Fruit fly (Drosophila melanogaster) whole organism, embryonic: ENCODE data around the gene CG17666.
A peak's percentile ranks its signal among the peaks of the same experiment; 100 is the strongest.

Experiments used
- Abd-B ChIP-seq: fragments of 200-800 bp; sonication (Bioruptor generic); optimal IDR thresholded peaks from 2 replicates; lab custom pipeline; 2018; ENCODE audit warnings: missing biosample characterization, mild to moderate bottlenecking, missing genetic modification characterization, moderate library complexity
- Awh ChIP-seq: fragments of 200-800 bp; sonication (Bioruptor generic); IDR thresholded peaks from 2 replicates; pipeline ENCODE4, ENCODE4 v1.3.6; 2022; ENCODE audit warnings: missing biosample characterization, missing genetic modification characterization
- Bgb ChIP-seq: fragments of 200-800 bp; sonication (Bioruptor generic); IDR thresholded peaks from 2 replicates; pipeline ENCODE4 v1.3.6; 2022; ENCODE audit warnings: missing biosample characterization, missing genetic modification characterization; ENCODE audit not compliant: partially characterized antibody
- CG10462 ChIP-seq: fragments of 200-800 bp; sonication (Bioruptor generic); optimal IDR thresholded peaks from 2 replicates; lab custom pipeline; 2016; ENCODE audit warnings: missing biosample characterization, missing genetic modification characterization
- CG11560 ChIP-seq: fragments of 200-800 bp; sonication (Bioruptor generic); IDR thresholded peaks from 3 replicates; pipeline ENCODE4 v1.3.6; 2022; ENCODE audit warnings: missing biosample characterization, missing genetic modification characterization
- CG11723 ChIP-seq: fragments of 200-800 bp; sonication (Bioruptor generic); optimal IDR thresholded peaks from 2 replicates; lab custom pipeline; 2017; ENCODE audit warnings: missing biosample characterization, mild to moderate bottlenecking, missing genetic modification characterization
- CG12299 ChIP-seq: fragments of 200-800 bp; sonication (Bioruptor generic); optimal IDR thresholded peaks from 2 replicates; lab custom pipeline; 2018; ENCODE audit warnings: missing biosample characterization, mild to moderate bottlenecking, missing genetic modification characterization
- CG12659 ChIP-seq: fragments of 200-800 bp; sonication (Bioruptor generic); optimal IDR thresholded peaks from 3 replicates; lab custom pipeline; 2017; ENCODE audit warnings: mild to moderate bottlenecking, missing biosample characterization, missing genetic modification reagents, missing genetic modification characterization
- CG13894 ChIP-seq: fragments of 200-800 bp; sonication (Bioruptor generic); optimal IDR thresholded peaks from 3 replicates; lab custom pipeline; 2018; ENCODE audit warnings: missing biosample characterization, mild to moderate bottlenecking, missing genetic modification characterization, moderate library complexity
- CG14860 ChIP-seq: fragments of 200-800 bp; sonication (Bioruptor generic); IDR thresholded peaks from 3 replicates; pipeline ENCODE4 v1.3.6; 2022; ENCODE audit warnings: missing biosample characterization, missing genetic modification characterization; ENCODE audit not compliant: partially characterized antibody
- CG15514 ChIP-seq: fragments of 200-800 bp; sonication (Bioruptor generic); optimal IDR thresholded peaks from 3 replicates; lab custom pipeline; 2017; ENCODE audit warnings: missing biosample characterization, missing genetic modification characterization, mild to moderate bottlenecking, moderate library complexity, missing genetic modification reagents
- CG16813 ChIP-seq: fragments of 200-800 bp; sonication (Bioruptor generic); IDR thresholded peaks from 3 replicates; pipeline ENCODE4 v1.3.6; 2022; ENCODE audit warnings: missing biosample characterization, missing genetic modification characterization; ENCODE audit not compliant: partially characterized antibody
- CG16863 ChIP-seq: fragments of 200-800 bp; sonication (Bioruptor generic); optimal IDR thresholded peaks from 3 replicates; lab custom pipeline; 2016; ENCODE audit warnings: missing biosample characterization, missing genetic modification characterization
- CG2116 ChIP-seq: fragments of 200-800 bp; sonication (Bioruptor generic); optimal IDR thresholded peaks from 3 replicates; lab custom pipeline; 2018; ENCODE audit warnings: missing biosample characterization, mild to moderate bottlenecking, missing genetic modification characterization
- CG2120 ChIP-seq: fragments of 200-800 bp; sonication (Bioruptor generic); optimal IDR thresholded peaks from 3 replicates; lab custom pipeline; 2016; ENCODE audit warnings: missing biosample characterization, missing genetic modification characterization
- CG2712 ChIP-seq: fragments of 200-800 bp; optimal IDR thresholded peaks from 3 replicates; lab custom pipeline; 2019; ENCODE audit warnings: missing biosample characterization, mild to moderate bottlenecking, missing genetic modification characterization, moderate library complexity
- CG30020 ChIP-seq: fragments of 200-800 bp; optimal IDR thresholded peaks from 2 replicates; lab custom pipeline; 2019; ENCODE audit warnings: missing biosample characterization, mild to moderate bottlenecking, missing genetic modification characterization, moderate library complexity
- CG4360 ChIP-seq: fragments of 200-800 bp; sonication (Bioruptor generic); IDR thresholded peaks from 2 replicates; pipeline ENCODE4 v1.3.6; 2022; ENCODE audit warnings: missing biosample characterization, missing genetic modification characterization
- CG4820 ChIP-seq: fragments of 200-800 bp; sonication (Bioruptor generic); optimal IDR thresholded peaks from 3 replicates; lab custom pipeline; 2016; ENCODE audit warnings: missing biosample characterization, missing genetic modification characterization
- CG8290 ChIP-seq, 3 experiments: fragments of 200-800 bp; sonication (Bioruptor generic); optimal IDR thresholded peaks; 2 replicates each; lab custom pipeline; 2016 to 2019; ENCODE audit warnings: missing biosample characterization in 3 of 3, missing genetic modification characterization in 3 of 3, mild to moderate bottlenecking in 2 of 3, moderate library complexity in 1 of 3
- CG8924 ChIP-seq: fragments of 200-800 bp; optimal IDR thresholded peaks from 3 replicates; lab custom pipeline; 2019; ENCODE audit warnings: missing biosample characterization, mild to moderate bottlenecking, missing genetic modification characterization, moderate library complexity
- CG9437 ChIP-seq: fragments of 200-800 bp; sonication (Bioruptor generic); optimal IDR thresholded peaks from 2 replicates; lab custom pipeline; 2018; ENCODE audit warnings: missing biosample characterization, mild to moderate bottlenecking, missing genetic modification characterization
- D19A ChIP-seq: fragments of 200-800 bp; optimal IDR thresholded peaks from 3 replicates; lab custom pipeline; 2019; ENCODE audit warnings: missing biosample characterization, mild to moderate bottlenecking, missing genetic modification characterization, moderate library complexity
- Dp ChIP-seq: fragments of 200-800 bp; sonication (Bioruptor generic); optimal IDR thresholded peaks from 2 replicates; lab custom pipeline; 2018; ENCODE audit warnings: missing biosample characterization, mild to moderate bottlenecking, missing genetic modification characterization, moderate library complexity
- E2f2 ChIP-seq: fragments of 200-800 bp; sonication (Bioruptor generic); IDR thresholded peaks from 2 replicates; pipeline ENCODE4 v1.3.6; 2022; ENCODE audit warnings: missing biosample characterization, missing genetic modification characterization
- Ets97D ChIP-seq: fragments of 200-800 bp; sonication (Bioruptor generic); optimal IDR thresholded peaks from 3 replicates; lab custom pipeline; 2016; ENCODE audit warnings: missing biosample characterization, missing genetic modification characterization
- HmgZ ChIP-seq: fragments of 200-800 bp; sonication (Bioruptor generic); optimal IDR thresholded peaks from 2 replicates; lab custom pipeline; 2018; ENCODE audit warnings: missing biosample characterization, mild to moderate bottlenecking, missing genetic modification characterization
- Hsf ChIP-seq: fragments of 200-800 bp; sonication (Bioruptor generic); optimal IDR thresholded peaks from 3 replicates; lab custom pipeline; 2016; ENCODE audit warnings: missing biosample characterization, missing genetic modification characterization
- Lpt ChIP-seq: fragments of >200 bp; optimal IDR thresholded peaks from 2 replicates; lab custom pipeline; 2018; ENCODE audit warnings: missing biosample characterization, missing genetic modification characterization
- MBD-R2 ChIP-seq: fragments of 200-800 bp; sonication (Bioruptor generic); IDR thresholded peaks from 2 replicates; pipeline ENCODE4 v1.3.6; 2022; ENCODE audit warnings: missing biosample characterization, missing genetic modification characterization
- Mad ChIP-seq: fragments of 200-800 bp; sonication (Bioruptor generic); optimal IDR thresholded peaks from 2 replicates; lab custom pipeline; 2016; ENCODE audit warnings: missing biosample characterization, missing genetic modification characterization
- Opbp ChIP-seq: fragments of 200-800 bp; sonication (Bioruptor generic); IDR thresholded peaks from 3 replicates; pipeline ENCODE4 v1.3.6; 2022; ENCODE audit warnings: missing biosample characterization, missing genetic modification characterization; ENCODE audit not compliant: partially characterized antibody
- Ptx1 ChIP-seq: fragments of 200-800 bp; sonication (Bioruptor generic); IDR thresholded peaks from 2 replicates; pipeline ENCODE4 v1.3.6; 2022; ENCODE audit warnings: missing biosample characterization, missing genetic modification characterization
- Sin3A ChIP-seq: fragments of >200 bp; optimal IDR thresholded peaks from 2 replicates; lab custom pipeline; 2018
- ase ChIP-seq: fragments of 200-800 bp; sonication (Bioruptor generic); IDR thresholded peaks from 3 replicates; pipeline ENCODE4 v1.3.6; 2022; ENCODE audit warnings: missing biosample characterization, missing genetic modification characterization
- bab2 ChIP-seq: fragments of 200-800 bp; sonication (Bioruptor generic); optimal IDR thresholded peaks from 2 replicates; lab custom pipeline; 2016; ENCODE audit warnings: missing biosample characterization, missing genetic modification characterization
- crc ChIP-seq: fragments of 200-800 bp; sonication (Bioruptor generic); optimal IDR thresholded peaks from 2 replicates; lab custom pipeline; 2016; ENCODE audit warnings: missing biosample characterization, missing genetic modification characterization
- gcm ChIP-seq: fragments of 200-800 bp; sonication (Bioruptor generic); optimal IDR thresholded peaks from 2 replicates; lab custom pipeline; 2019; ENCODE audit warnings: missing biosample characterization, mild to moderate bottlenecking, missing genetic modification characterization, moderate library complexity
- hb ChIP-seq: fragments of 200-800 bp; sonication (Bioruptor generic); IDR thresholded peaks from 3 replicates; pipeline ENCODE4 v1.3.6; 2022; ENCODE audit warnings: missing biosample characterization, missing genetic modification characterization; ENCODE audit not compliant: partially characterized antibody
- inv ChIP-seq: fragments of 200-800 bp; sonication (Bioruptor generic); IDR thresholded peaks from 2 replicates; pipeline ENCODE4 v1.3.6; 2022; ENCODE audit warnings: missing biosample characterization, missing genetic modification characterization; ENCODE audit not compliant: partially characterized antibody
- knrl ChIP-seq: fragments of 200-800 bp; sonication (Bioruptor generic); IDR thresholded peaks from 3 replicates; pipeline ENCODE4 v1.3.6; 2022; ENCODE audit warnings: missing biosample characterization, missing genetic modification characterization; ENCODE audit not compliant: partially characterized antibody
- lola ChIP-seq, 3 experiments: fragments of >200 bp in 2 of 3; fragments of 200-800 bp in 1 of 3; sonication (Bioruptor generic) in 1 of 3; optimal IDR thresholded peaks; 2 replicates each; lab custom pipeline; 2017 to 2019; ENCODE audit warnings: missing biosample characterization in 3 of 3, missing genetic modification characterization in 3 of 3, mild to moderate bottlenecking in 1 of 3, moderate library complexity in 1 of 3
- mam ChIP-seq: fragments of 200-800 bp; sonication (Bioruptor generic); optimal IDR thresholded peaks from 3 replicates; lab custom pipeline; 2016; ENCODE audit warnings: missing biosample characterization, missing genetic modification characterization
- nerfin-1 ChIP-seq: fragments of 200-800 bp; sonication (Bioruptor generic); optimal IDR thresholded peaks from 3 replicates; lab custom pipeline; 2019; ENCODE audit warnings: missing biosample characterization, mild to moderate bottlenecking, missing genetic modification characterization, moderate library complexity
- nmo ChIP-seq: fragments of 200-800 bp; sonication (Bioruptor generic); optimal IDR thresholded peaks from 2 replicates; lab custom pipeline; 2018; ENCODE audit warnings: missing biosample characterization, mild to moderate bottlenecking, missing genetic modification characterization, moderate library complexity
- odd ChIP-seq: fragments of 200-800 bp; sonication (Bioruptor generic); optimal IDR thresholded peaks from 2 replicates; lab custom pipeline; 2017; ENCODE audit warnings: missing biosample characterization, mild to moderate bottlenecking, missing genetic modification characterization
- sim ChIP-seq: fragments of 200-800 bp; sonication (Bioruptor generic); IDR thresholded peaks from 2 replicates; pipeline ENCODE4 v1.3.6; 2022; ENCODE audit warnings: missing biosample characterization, missing genetic modification characterization
- trh ChIP-seq: fragments of 200-800 bp; sonication (Bioruptor generic); optimal IDR thresholded peaks from 2 replicates; lab custom pipeline; 2016; ENCODE audit warnings: missing biosample characterization, missing genetic modification characterization
- wor ChIP-seq: fragments of 200-800 bp; sonication (Bioruptor generic); IDR thresholded peaks from 2 replicates; pipeline ENCODE4 v1.3.6; 2022; ENCODE audit warnings: missing biosample characterization, missing genetic modification characterization

The CG17666 gene

dm6 chr3L:12734550-12735012 lies 46.5 kb upstream of the CG17666 start, which contains the start of the genes SmD1 and Ptp69D (continued):
- TF ChIP-seq MBD-R2 (GFP tag; lab: Robert Waterston, UW) (0 out of 2 replicates have a peak, but pooled peaks have one; percentile 25), mam (GFP tag; lab: Kevin White, UChicago) (no peak), D19A (peak; percentile 14), CG14860 (GFP tag; lab: Robert Waterston, UW) (peak; percentile 85), odd (no peak), sim (GFP tag; lab: Robert Waterston, UW) (no peak), knrl (GFP tag; lab: Robert Waterston, UW) (peak; percentile 93), nmo (GFP tag; lab: Kevin White, UChicago) (peak; percentile 68), Mad (GFP tag; lab: Kevin White, UChicago) (no peak), CG8924 (tag; lab: Kevin White, UChicago) (peak; percentile 67), CG2116 (GFP tag; lab: Kevin White, UChicago) (peak; percentile 83), CG16813 (GFP tag; lab: Robert Waterston, UW) (peak; percentile 87), CG15514 (GFP tag; lab: Kevin White, UChicago) (peak; percentile 65), gcm (GFP tag; lab: Kevin White, UChicago) (no peak), CG2712 (tag; lab: Kevin White, UChicago) (peak; percentile 58), CG9437 (GFP tag; lab: Kevin White, UChicago) (peak; percentile 17), inv (GFP tag; lab: Robert Waterston, UW) (peak; percentile 82), CG4820 (GFP tag; lab: Kevin White, UChicago) (peak; percentile 14), hb (GFP tag; lab: Robert Waterston, UW) (peak; percentile 73), trh (no peak), CG16863 (GFP tag; lab: Kevin White, UChicago) (no peak), CG11560 (tag; lab: Robert Waterston, UW) (peak; percentile 88; the same call in 2 of the 3 replicates), Dp (GFP tag; lab: Kevin White, UChicago) (peak; percentile 12), bab2 (GFP tag; lab: Kevin White, UChicago) (no peak), CG13894 (tag; lab: Kevin White, UChicago) (no peak), CG10462 (GFP tag; lab: Kevin White, UChicago) (no peak), CG12659 (GFP tag; lab: Kevin White, UChicago) (peak; percentile 87), CG30020 (peak; percentile 99), CG2120 (GFP tag; lab: Kevin White, UChicago) (peak; percentile 15), Opbp (peak; percentile 70; the same call in 2 of the 3 replicates), E2f2 (peak; percentile 12; the same call in 1 of the 2 replicates), CG12299 (tag; lab: Kevin White, UChicago) (peak; percentile 10), wor (GFP tag; lab: Robert Waterston, UW) (no peak), Sin3A (lab: Kevin White, UChicago) (peak; percentile 86), Awh (GFP tag; lab: Robert Waterston, UW) (no peak), nerfin-1 (peak; percentile 15), Ptx1 (GFP tag; lab: Robert Waterston, UW) (no peak), CG8290 (GFP tag; optimal IDR thresholded peaks at IDR 0.05; lab: Kevin White, UChicago) (peak; percentile 20), CG8290 (tag; optimal IDR thresholded peaks at IDR 0.05; lab: Kevin White, UChicago) (no peak), lola (GFP tag; optimal IDR thresholded peaks at IDR 0.05; lab: Kevin White, UChicago) (peak in 1 of 3 experiments; percentile 33), Lpt (GFP tag; lab: Kevin White, UChicago) (no peak), HmgZ (tag; lab: Kevin White, UChicago) (peak; percentile 0), Hsf (GFP tag; lab: Kevin White, UChicago) (no peak), ase (no peak), Bgb (peak; percentile 68), crc (GFP tag; lab: Kevin White, UChicago) (no peak), CG4360 (GFP tag; lab: Robert Waterston, UW) (no peak), Abd-B (GFP tag; lab: Kevin White, UChicago) (no peak), CG11723 (GFP tag; lab: Kevin White, UChicago) (peak; percentile 47), Ets97D (GFP tag; lab: Kevin White, UChicago) (peak; percentile 2)
